Worm (Caenorhabditis elegans) whole organism, young adult: ENCODE measurements around the gene F25E5.5.

Experiments used
- K12H6.12 ChIP-seq: fragments of 200-800 bp; sonication (Bioruptor generic); optimal IDR thresholded peaks from 2 replicates; lab custom pipeline; 2018; ENCODE audit warnings: mild to moderate bottlenecking, missing genetic modification characterization, missing compliant biosample characterization
- ama-1 ChIP-seq, 3 experiments: fragments of 150-350 bp in 1 of 3; sonication (generic microtip) in 2 of 3; optimal IDR thresholded peaks; 2 replicates each; lab custom pipeline; 2014 to 2018; ENCODE audit warnings: missing biosample characterization in 2 of 3, missing genetic modification characterization in 2 of 3, missing genetic modification reagents in 2 of 3
- atf-7 ChIP-seq: sonication (generic microtip); optimal IDR thresholded peaks from 2 replicates; lab custom pipeline; 2017; ENCODE audit warnings: mild to moderate bottlenecking, missing genetic modification characterization, missing compliant biosample characterization
- ceh-100 ChIP-seq: fragments of 200-800 bp; sonication (Bioruptor generic); IDR thresholded peaks from 2 replicates; pipeline ENCODE4 v1.3.6; 2022; ENCODE audit warnings: missing genetic modification reagents, missing genetic modification characterization, missing compliant biosample characterization
- ceh-91 ChIP-seq: fragments of 200-800 bp; sonication (Bioruptor generic); IDR thresholded peaks from 2 replicates; pipeline ENCODE4 v1.3.6; 2022; ENCODE audit warnings: missing genetic modification reagents, missing genetic modification characterization, missing compliant biosample characterization
- dox-1 ChIP-seq: fragments of 200-800 bp; sonication (Bioruptor generic); IDR thresholded peaks from 2 replicates; pipeline ENCODE4 v1.3.6; 2022; ENCODE audit warnings: missing genetic modification reagents, missing genetic modification characterization, missing compliant biosample characterization
- lsl-1 ChIP-seq: fragments of 200-800 bp; sonication (Bioruptor generic); optimal IDR thresholded peaks from 2 replicates; lab custom pipeline; 2018; ENCODE audit warnings: mild to moderate bottlenecking, missing genetic modification characterization, moderate library complexity, missing compliant biosample characterization
- somi-1 ChIP-seq: fragments of 200-800 bp; sonication (Bioruptor generic); optimal IDR thresholded peaks from 2 replicates; lab custom pipeline; 2018; ENCODE audit warnings: mild to moderate bottlenecking, missing genetic modification characterization, missing compliant biosample characterization
- unc-130 ChIP-seq: sonication (generic microtip); optimal IDR thresholded peaks from 2 replicates; lab custom pipeline; 2016; ENCODE audit warnings: missing genetic modification reagents, missing genetic modification characterization, missing compliant biosample characterization

- no peak for TF ChIP-seq unc-130 (GFP tag; lab: Kevin White, UChicago)
- TF ChIP-seq ceh-91 (GFP tag; lab: Robert Waterston, UW), result no peak
- TF ChIP-seq somi-1 (GFP tag; lab: Kevin White, UChicago), result no peak
- TF ChIP-seq atf-7 (tag; lab: Kevin White, UChicago), result no peak
- TF ChIP-seq ama-1 (optimal IDR thresholded peaks at IDR 0.05; lab: Kevin White, UChicago), result no peak
- no peak for TF ChIP-seq ama-1 (GFP tag; optimal IDR thresholded peaks at IDR 0.05; lab: Kevin White, UChicago)
- TF ChIP-seq K12H6.12, result no peak
- no peak for TF ChIP-seq dox-1 (GFP tag; lab: Robert Waterston, UW)
- no peak for TF ChIP-seq lsl-1
- no peak for TF ChIP-seq ceh-100
Observed at ce11 chrV:7431016-7431415, 16.0 kb upstream of the F25E5.5 start, which contains the start of gene srw-71.
